Fruit fly (Drosophila melanogaster): Measurements from ENCODE around the gene crb.

Gene crb

dm6 chr3R:24271071-24271470, 23.8 kb upstream of the crb start, which contains the start of gene jar (continued):
- TF ChIP-seq CG15601 (tag; optimal IDR thresholded peaks at IDR 0.05): peak; percentile 37
- peak; percentile 92 for TF ChIP-seq Dll (GFP tag; IDR thresholded peaks at IDR 0.05; ENCODE audit: partially characterized antibody)
- TF ChIP-seq ranshi (GFP tag; IDR thresholded peaks at IDR 0.05): peak; percentile 25; the same call in 1 of the 2 replicates
- TF ChIP-seq sd (tag; optimal IDR thresholded peaks at IDR 0.05): peak; percentile 48
- peak; percentile 65 for TF ChIP-seq CG2712 (tag; optimal IDR thresholded peaks at IDR 0.05)
- TF ChIP-seq gro (GFP tag; optimal IDR thresholded peaks at IDR 0.05): peak; percentile 32
- TF ChIP-seq Spps (tag; optimal IDR thresholded peaks at IDR 0.05): no peak
- TF ChIP-seq btn (GFP tag; optimal IDR thresholded peaks at IDR 0.05): no peak
- TF ChIP-seq CG1832 (GFP tag; optimal IDR thresholded peaks at IDR 0.05): no peak
- TF ChIP-seq insv (GFP tag; optimal IDR thresholded peaks at IDR 0.05): peak in 1 of 2 experiments; percentile 73
- no peak for TF ChIP-seq Hr78 (GFP tag; optimal IDR thresholded peaks at IDR 0.05)
- TF ChIP-seq CG7271 (tag; optimal IDR thresholded peaks at IDR 0.05): no peak
- TF ChIP-seq ash1 (GFP tag; optimal IDR thresholded peaks at IDR 0.05): peak; percentile 52
- TF ChIP-seq CG10209 (GFP tag; optimal IDR thresholded peaks at IDR 0.05): peak; percentile 47
- peak; percentile 38 for TF ChIP-seq CG17359 (tag; optimal IDR thresholded peaks at IDR 0.05)
- TF ChIP-seq Dek (tag; optimal IDR thresholded peaks at IDR 0.05): peak; percentile 25
- no peak for TF ChIP-seq CkIIα-i1 (GFP tag; IDR thresholded peaks at IDR 0.05)
- peak; percentile 99 for TF ChIP-seq CG4360 (GFP tag; IDR thresholded peaks at IDR 0.05)
- TF ChIP-seq dm (GFP tag; optimal IDR thresholded peaks at IDR 0.05): peak; percentile 36
- TF ChIP-seq dpn (GFP tag; optimal IDR thresholded peaks at IDR 0.05): peak in 1 of 2 experiments; percentile 7
- no peak for TF ChIP-seq CG3407 (GFP tag; optimal IDR thresholded peaks at IDR 0.05)
- TF ChIP-seq sug (tag; optimal IDR thresholded peaks at IDR 0.05): peak; percentile 38
- TF ChIP-seq org-1 (GFP tag; optimal IDR thresholded peaks at IDR 0.05): peak; percentile 33
- TF ChIP-seq Fer2 (tag; optimal IDR thresholded peaks at IDR 0.05): no peak
- TF ChIP-seq CG17361 (GFP tag; IDR thresholded peaks at IDR 0.05): no peak
- TF ChIP-seq Myb (GFP tag; optimal IDR thresholded peaks at IDR 0.05): peak; percentile 99
- peak; percentile 55 for TF ChIP-seq NFAT (GFP tag; IDR thresholded peaks at IDR 0.05)
- TF ChIP-seq lola (GFP tag; optimal IDR thresholded peaks at IDR 0.05): no peak
- TF ChIP-seq NfI (GFP tag; optimal IDR thresholded peaks at IDR 0.05): no peak
- TF ChIP-seq psq (GFP tag; optimal IDR thresholded peaks at IDR 0.05): no peak
- TF ChIP-seq CG15514 (GFP tag; optimal IDR thresholded peaks at IDR 0.05): peak; percentile 85
- no peak for TF ChIP-seq fru (optimal IDR thresholded peaks at IDR 0.05)
- no peak; the same call in 2 of the 3 replicates for TF ChIP-seq CG14860 (GFP tag; IDR thresholded peaks at IDR 0.05; ENCODE audit: partially characterized antibody)
- no peak for TF ChIP-seq slp2 (GFP tag; optimal IDR thresholded peaks at IDR 0.05)
- TF ChIP-seq CG9609 (GFP tag; optimal IDR thresholded peaks at IDR 0.05): no peak
- TF ChIP-seq CG31441 (GFP tag; IDR thresholded peaks at IDR 0.05): no peak; the same call in 1 of the 2 replicates
- no peak for TF ChIP-seq CG11695 (GFP tag; IDR thresholded peaks at IDR 0.05)
- no peak for TF ChIP-seq H15 (GFP tag; IDR thresholded peaks at IDR 0.05)
- TF ChIP-seq Hr39 (optimal IDR thresholded peaks at IDR 0.05): no peak
- peak; percentile 99 for TF ChIP-seq Jarid2 (GFP tag; optimal IDR thresholded peaks at IDR 0.05)
- no peak for TF ChIP-seq H2.0 (GFP tag; IDR thresholded peaks at IDR 0.05)
- no peak for TF ChIP-seq croc (GFP tag; conservative IDR thresholded peaks at IDR 0.05)
- peak; percentile 34 for TF ChIP-seq kah (GFP tag; optimal IDR thresholded peaks at IDR 0.05)
- peak; percentile 99 for TF ChIP-seq CG17186 (GFP tag; optimal IDR thresholded peaks at IDR 0.05)
- peak; percentile 14 for TF ChIP-seq dmrt99B (tag; optimal IDR thresholded peaks at IDR 0.05)
- peak; percentile 28 for TF ChIP-seq HmgD (GFP tag; optimal IDR thresholded peaks at IDR 0.05)
- no peak for TF ChIP-seq CG43689 (GFP tag; IDR thresholded peaks at IDR 0.05)
- TF ChIP-seq CG3065 (GFP tag; optimal IDR thresholded peaks at IDR 0.05): no peak
- no peak for TF ChIP-seq CG17802 (tag; optimal IDR thresholded peaks at IDR 0.05)
- no peak; the same call in 2 of the 3 replicates for TF ChIP-seq B-H1 (GFP tag; IDR thresholded peaks at IDR 0.05)
- TF ChIP-seq sima (GFP tag; optimal IDR thresholded peaks at IDR 0.05): no peak

Measured in whole organism, embryonic.